Worm (Caenorhabditis elegans) whole organism, L3 larva: ENCODE data around the gene bicd-1.

Source experiments
- fkh-10 ChIP-seq: sonication (generic microtip); optimal IDR thresholded peaks from 2 replicates; lab custom pipeline; 2017; ENCODE audit warnings: missing biosample characterization, missing genetic modification reagents, missing genetic modification characterization
- fos-1 ChIP-seq: fragments of 150-350 bp; optimal IDR thresholded peaks from 2 replicates; lab custom pipeline; 2014; ENCODE audit warnings: missing biosample characterization, missing genetic modification characterization
- nhr-237 ChIP-seq: fragments of 150-350 bp; optimal IDR thresholded peaks from 2 replicates; lab custom pipeline; 2014; ENCODE audit warnings: missing biosample characterization, missing genetic modification characterization
- nhr-28 ChIP-seq: fragments of 150-350 bp; optimal IDR thresholded peaks from 2 replicates; lab custom pipeline; 2014; ENCODE audit warnings: missing biosample characterization, missing genetic modification characterization
- zag-1 ChIP-seq: fragments of 150-350 bp; optimal IDR thresholded peaks from 2 replicates; lab custom pipeline; 2014; ENCODE audit warnings: missing biosample characterization, missing genetic modification characterization
- ztf-4 ChIP-seq: fragments of 150-350 bp; optimal IDR thresholded peaks from 2 replicates; lab custom pipeline; 2014; ENCODE audit warnings: missing biosample characterization, missing genetic modification characterization

- TF ChIP-seq nhr-28 (tag; lab: Kevin White, UChicago) (no peak), zag-1 (no peak), ztf-4 (tag; lab: Kevin White, UChicago) (no peak), fos-1 (tag; lab: Kevin White, UChicago) (no peak), nhr-237 (tag; lab: Kevin White, UChicago) (no peak), fkh-10 (no peak)
Observed at ce11 chrIV:6582604-6583003, 10.5 kb upstream of the bicd-1 start, which contains the start of gene odr-8.
